Worm (Caenorhabditis elegans) whole organism, L1 larva: Measurements from ENCODE around the gene C54F6.20.

Experiments used
- C04F5.9 ChIP-seq: sonication (generic microtip); optimal IDR thresholded peaks from 2 replicates; lab custom pipeline; 2016; ENCODE audit warnings: missing genetic modification characterization, missing compliant biosample characterization
- C16A3.4 ChIP-seq: fragments of 150-350 bp; optimal IDR thresholded peaks from 2 replicates; lab custom pipeline; 2014; ENCODE audit warnings: missing biosample characterization, missing genetic modification characterization
- C34B4.2 ChIP-seq: sonication (generic microtip); optimal IDR thresholded peaks from 2 replicates; lab custom pipeline; 2017; ENCODE audit warnings: mild to moderate bottlenecking, missing genetic modification characterization, missing compliant biosample characterization
- Y116A8C.19 ChIP-seq: sonication (generic microtip); optimal IDR thresholded peaks from 2 replicates; lab custom pipeline; 2016; ENCODE audit warnings: missing compliant biosample characterization, missing genetic modification characterization, borderline replicate concordance
- alr-1 ChIP-seq: fragments of 200-800 bp; sonication (Bioruptor generic); optimal IDR thresholded peaks from 2 replicates; lab custom pipeline; 2018; ENCODE audit warnings: borderline replicate concordance, mild to moderate bottlenecking, missing genetic modification characterization, missing compliant biosample characterization
- ceh-63 ChIP-seq: fragments of 200-800 bp; sonication (Bioruptor generic); optimal IDR thresholded peaks from 2 replicates; lab custom pipeline; 2018; ENCODE audit warnings: mild to moderate bottlenecking, missing genetic modification characterization, missing compliant biosample characterization
- ceh-90 ChIP-seq: sonication (generic microtip); optimal IDR thresholded peaks from 2 replicates; lab custom pipeline; 2016; ENCODE audit warnings: missing genetic modification characterization, missing compliant biosample characterization
- ces-1 ChIP-seq: fragments of 150-350 bp; optimal IDR thresholded peaks from 2 replicates; lab custom pipeline; 2014; ENCODE audit warnings: missing biosample characterization, missing genetic modification reagents, missing genetic modification characterization
- efl-1 ChIP-seq, 4 experiments: fragments of 150-350 bp; optimal IDR thresholded peaks in 3 of 4; peaks in 1 of 4; 1 replicate in 1 of 4; 2 replicates in 3 of 4; lab custom pipeline; 2014; ENCODE audit warnings: missing biosample characterization in 2 of 4, missing genetic modification characterization in 2 of 4, missing genetic modification reagents in 2 of 4
- efl-3 ChIP-seq: fragments of 200-800 bp; sonication (Bioruptor generic); optimal IDR thresholded peaks from 2 replicates; lab custom pipeline; 2018; ENCODE audit warnings: mild to moderate bottlenecking, missing genetic modification characterization, missing compliant biosample characterization
- egl-13 ChIP-seq: sonication (generic microtip); optimal IDR thresholded peaks from 2 replicates; lab custom pipeline; 2016; ENCODE audit warnings: missing genotype, missing genetic modification reagents, missing genetic modification characterization, missing compliant biosample characterization
- fkh-10 ChIP-seq: sonication (generic microtip); optimal IDR thresholded peaks from 2 replicates; lab custom pipeline; 2017; ENCODE audit warnings: missing biosample characterization, missing genetic modification reagents, missing genetic modification characterization
- fos-1 ChIP-seq: fragments of 150-350 bp; optimal IDR thresholded peaks from 2 replicates; lab custom pipeline; 2014; ENCODE audit warnings: missing biosample characterization, missing genetic modification characterization
- hlh-4 ChIP-seq: sonication (generic microtip); optimal IDR thresholded peaks from 2 replicates; lab custom pipeline; 2016; ENCODE audit warnings: mild to moderate bottlenecking, missing genetic modification characterization, missing compliant biosample characterization
- irx-1 ChIP-seq: sonication (generic microtip); optimal IDR thresholded peaks from 2 replicates; lab custom pipeline; 2016; ENCODE audit warnings: missing genetic modification characterization, missing compliant biosample characterization
- lin-13 ChIP-seq: fragments of 150-350 bp; optimal IDR thresholded peaks from 2 replicates; lab custom pipeline; 2014; ENCODE audit warnings: missing biosample characterization, missing genetic modification reagents, missing genetic modification characterization
- lin-15B ChIP-seq: fragments of 150-350 bp; sonication (generic microtip); optimal IDR thresholded peaks from 3 replicates; lab custom pipeline; 2014; ENCODE audit warnings: missing biosample characterization, missing genetic modification characterization
- mdl-1 ChIP-seq, 2 experiments: fragments of 150-350 bp; optimal IDR thresholded peaks; 2 replicates each; lab custom pipeline; 2014 to 2017; ENCODE audit warnings: missing biosample characterization in 2 of 2, missing genetic modification characterization in 2 of 2, inconsistent platforms in 1 of 2
- mep-1 ChIP-seq: fragments of 150-350 bp; optimal IDR thresholded peaks from 2 replicates; lab custom pipeline; 2014; ENCODE audit warnings: missing biosample characterization, missing genetic modification characterization
- nhr-11 ChIP-seq: fragments of 150-350 bp; optimal IDR thresholded peaks from 2 replicates; lab custom pipeline; 2014; ENCODE audit warnings: missing biosample characterization, missing genetic modification characterization
- nhr-19 ChIP-seq: fragments of 200-800 bp; sonication (Bioruptor generic); conservative IDR thresholded peaks from 2 replicates; pipeline ENCODE4 v1.3.6; 2022; ENCODE audit warnings: missing genetic modification characterization, missing compliant biosample characterization
- nhr-237 ChIP-seq: fragments of 150-350 bp; optimal IDR thresholded peaks from 2 replicates; lab custom pipeline; 2014; ENCODE audit warnings: missing biosample characterization, missing genetic modification characterization
- nhr-47 ChIP-seq: sonication (generic microtip); optimal IDR thresholded peaks from 2 replicates; lab custom pipeline; 2016; ENCODE audit warnings: mild to moderate bottlenecking, missing genetic modification characterization, moderate library complexity, missing compliant biosample characterization
- nhr-76 ChIP-seq: sonication (generic microtip); optimal IDR thresholded peaks from 2 replicates; lab custom pipeline; 2017; ENCODE audit warnings: missing biosample characterization, missing genetic modification characterization
- nhr-77 ChIP-seq: fragments of 150-350 bp; optimal IDR thresholded peaks from 2 replicates; lab custom pipeline; 2014; ENCODE audit warnings: missing biosample characterization, missing genetic modification characterization
- nhr-85 ChIP-seq: sonication (generic microtip); peaks from one replicate; lab custom pipeline; 2016; ENCODE audit warnings: missing genetic modification characterization, inconsistent platforms, missing compliant biosample characterization
- skn-1 ChIP-seq: fragments of 150-350 bp; optimal IDR thresholded peaks from 2 replicates; lab custom pipeline; 2014; ENCODE audit warnings: missing biosample characterization, missing genetic modification characterization
- snpc-4 ChIP-seq: fragments of 150-350 bp; optimal IDR thresholded peaks from 2 replicates; lab custom pipeline; 2014; ENCODE audit warnings: missing biosample characterization, missing genetic modification characterization
- sox-4 ChIP-seq: sonication (generic microtip); optimal IDR thresholded peaks from 2 replicates; lab custom pipeline; 2016; ENCODE audit warnings: missing genetic modification characterization, missing compliant biosample characterization
- unc-86 ChIP-seq: sonication (generic microtip); optimal IDR thresholded peaks from 2 replicates; lab custom pipeline; 2016; ENCODE audit warnings: missing genetic modification characterization, missing compliant biosample characterization
- unc-98 ChIP-seq: fragments of 200-800 bp; sonication (Bioruptor generic); IDR thresholded peaks from 2 replicates; pipeline ENCODE4 v1.3.6; 2022; ENCODE audit warnings: missing genetic modification characterization, missing compliant biosample characterization
- zag-1 ChIP-seq: fragments of 150-350 bp; optimal IDR thresholded peaks from 2 replicates; lab custom pipeline; 2014; ENCODE audit warnings: missing biosample characterization, missing genetic modification characterization

The C54F6.20 gene

ce11 chrV:7527153-7527552 lies 2.6 kb downstream of the C54F6.20 start, which contains the start of gene C54F6.17:
C54F6.17 (plus strand) TSS chrV:7527453.
- TF ChIP-seq lin-13 (GFP tag; lab: Kevin White, UChicago) (no peak), fos-1 (tag; lab: Kevin White, UChicago) (no peak), nhr-19 (GFP tag; lab: Robert Waterston, UW) (no peak), mdl-1 (tag; optimal IDR thresholded peaks at IDR 0.05; lab: Kevin White, UChicago) (no peak), egl-13 (no peak)

DNA sequence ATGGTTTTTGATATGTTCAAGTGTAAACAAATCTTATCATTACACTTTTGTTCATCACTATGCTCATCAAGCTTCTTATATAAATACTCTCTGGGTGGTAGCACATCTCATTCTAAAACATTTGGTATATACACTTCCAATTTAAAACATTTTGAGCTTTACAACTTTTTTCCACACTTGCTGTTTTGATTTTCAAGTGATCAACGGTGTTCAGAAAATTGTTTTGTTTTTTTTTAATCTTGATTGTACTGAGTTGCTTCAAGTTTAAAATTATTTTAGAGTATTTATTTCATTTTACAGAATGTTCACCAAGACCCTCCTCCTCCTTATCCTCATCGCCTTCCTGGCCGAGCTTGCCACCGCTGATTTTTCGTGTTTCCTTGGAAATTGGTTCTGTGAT lies 4.3 kb downstream of the C54F6.20 start, which contains the start of gene C54F6.5:
Gene C54F6.5, plus strand, starts transcription at position 301 of the 400 bp plus-strand sequence.
- no peak for TF ChIP-seq ceh-90 (tag; lab: Kevin White, UChicago)
- TF ChIP-seq sox-4 (tag; lab: Kevin White, UChicago) = no peak
- TF ChIP-seq C16A3.4 (tag; lab: Kevin White, UChicago) = no peak
- no peak for TF ChIP-seq nhr-11
- TF ChIP-seq nhr-77 = no peak
- TF ChIP-seq zag-1 (tag; lab: Kevin White, UChicago) = no peak
- no peak for TF ChIP-seq efl-1 (optimal IDR thresholded peaks at IDR 0.05; lab: Kevin White, UChicago)
- no peak for TF ChIP-seq efl-1 (GFP tag; optimal IDR thresholded peaks at IDR 0.05 in 1 of 2; lab: Kevin White, UChicago)
- no peak for TF ChIP-seq snpc-4 (tag; lab: Kevin White, UChicago)
- no peak for TF ChIP-seq fkh-10 (GFP tag; lab: Kevin White, UChicago)

DNA sequence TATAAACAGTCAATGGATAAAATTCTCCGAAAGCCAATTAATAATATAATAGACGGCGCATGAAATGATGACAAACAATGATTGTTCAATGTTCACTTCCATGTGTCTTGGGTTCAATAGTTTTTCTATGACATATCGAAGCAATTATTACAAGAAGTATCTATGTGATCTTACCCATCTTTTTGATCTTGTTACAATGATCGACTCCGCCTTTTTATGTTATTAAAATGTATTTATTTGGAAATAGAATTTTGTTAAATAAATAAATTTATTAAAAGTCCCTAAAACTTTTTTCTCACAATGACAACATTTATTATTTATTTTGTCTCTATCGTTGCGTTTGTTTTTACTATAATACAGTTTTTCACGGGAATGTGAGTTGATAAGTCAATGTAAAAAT lies 5.3 kb downstream of the C54F6.20 start, which contains the start of gene swt-2:
Gene swt-2, plus strand, starts transcription at position 301 of the 400 bp plus-strand sequence.
- no peak for TF ChIP-seq ces-1 (GFP tag; lab: Kevin White, UChicago)
- TF ChIP-seq alr-1 = no peak
- no peak for TF ChIP-seq skn-1
- TF ChIP-seq C34B4.2 (tag; lab: Kevin White, UChicago) = no peak
- TF ChIP-seq Y116A8C.19 = no peak
- TF ChIP-seq unc-98 = no peak
- no peak for TF ChIP-seq efl-1 (optimal IDR thresholded peaks at IDR 0.05; lab: Kevin White, UChicago)
- no peak for TF ChIP-seq efl-1 (GFP tag; optimal IDR thresholded peaks at IDR 0.05 in 1 of 2; lab: Kevin White, UChicago)

DNA sequence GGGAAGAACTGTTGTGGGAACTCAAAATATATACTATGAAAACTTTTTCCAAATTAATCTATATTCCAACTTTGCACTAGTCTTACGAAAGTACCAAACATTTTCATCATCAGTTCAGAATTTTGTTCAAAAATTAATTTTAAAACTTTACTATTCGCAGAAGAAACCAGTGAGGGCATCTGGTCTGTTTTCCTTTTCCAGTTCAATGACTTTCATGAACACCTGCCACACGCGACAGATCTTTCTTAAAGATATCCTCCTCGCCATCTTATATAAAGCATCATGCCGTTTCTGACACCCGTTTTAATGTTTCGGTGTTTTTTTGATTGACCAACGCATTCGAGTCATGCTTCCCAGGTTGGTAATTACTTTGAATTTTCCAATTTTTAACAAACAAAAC lies 8.4 kb downstream of the C54F6.20 start, which contains the start of gene C54F6.3:
Gene C54F6.3, plus strand, starts transcription at position 301 of the 400 bp plus-strand sequence.
- no peak for TF ChIP-seq ceh-63 (GFP tag; lab: Kevin White, UChicago)
- no peak for TF ChIP-seq efl-1 (optimal IDR thresholded peaks at IDR 0.05; lab: Kevin White, UChicago)
- peak in 1 of 2 experiments; percentile 50 for TF ChIP-seq efl-1 (GFP tag; optimal IDR thresholded peaks at IDR 0.05 in 1 of 2; lab: Kevin White, UChicago)

DNA sequence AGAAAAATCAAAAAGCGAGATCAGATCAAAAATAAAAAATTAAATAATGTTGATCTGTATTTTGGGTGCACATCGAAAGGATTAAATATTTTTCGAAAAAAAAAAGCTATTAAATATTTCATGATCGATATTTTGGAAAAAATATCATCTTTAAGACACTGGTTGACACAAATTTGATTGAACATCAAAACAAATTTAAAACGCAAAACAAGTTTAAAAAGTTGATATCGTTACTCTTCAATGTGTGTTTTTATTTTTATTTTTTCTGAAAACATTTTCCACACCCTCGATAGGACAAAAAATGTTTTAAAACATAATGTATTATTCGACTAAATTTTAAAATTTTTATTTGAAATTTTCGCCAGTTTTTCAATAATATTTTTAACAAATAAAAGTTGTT lies 13.5 kb downstream of the C54F6.20 start, which contains the start of gene C54F6.12:
Gene C54F6.12, minus strand, starts transcription at position 101 of the 400 bp plus-strand sequence.
- no peak for TF ChIP-seq C04F5.9 (tag; lab: Kevin White, UChicago)
- TF ChIP-seq unc-86 (tag; lab: Kevin White, UChicago) = no peak
- no peak for TF ChIP-seq lin-15B (tag; lab: Kevin White, UChicago)

DNA sequence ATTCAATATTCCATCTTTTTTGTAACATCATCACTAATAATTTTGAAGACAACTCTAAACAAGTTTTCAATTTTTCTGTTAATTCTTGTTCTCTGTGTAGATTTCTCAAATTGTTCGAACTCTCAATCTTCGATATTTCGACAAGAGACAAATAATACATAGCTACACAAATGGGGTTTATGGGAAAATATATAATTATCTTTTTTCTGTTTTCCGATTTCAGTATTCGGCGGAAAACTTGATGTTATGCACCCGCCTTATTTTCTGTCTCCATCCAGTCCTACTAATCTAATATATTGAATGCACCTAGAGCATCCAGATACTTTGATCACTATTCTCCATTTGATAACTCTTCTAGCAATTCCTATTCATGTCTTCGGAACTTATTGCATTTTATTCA lies 14.5 kb downstream of the C54F6.20 start, which contains the start of gene srh-268:
Gene srh-268, plus strand, starts transcription at position 301 of the 400 bp plus-strand sequence.
- TF ChIP-seq hlh-4 (no peak), lin-13 (GFP tag; lab: Kevin White, UChicago) (no peak), nhr-76 (tag; lab: Kevin White, UChicago) (no peak), nhr-47 (no peak), irx-1 (no peak), efl-3 (GFP tag; lab: Kevin White, UChicago) (no peak), sox-4 (tag; lab: Kevin White, UChicago) (no peak), nhr-237 (tag; lab: Kevin White, UChicago) (no peak), mep-1 (no peak), nhr-85 (tag; lab: Kevin White, UChicago) (no peak)
